Worm (Caenorhabditis elegans) whole organism, L2 larva: Measurements from ENCODE around the gene lron-13.

Experiments used
- Y55F3AM.14 ChIP-seq: fragments of 200-800 bp; sonication (Bioruptor generic); optimal IDR thresholded peaks from 2 replicates; lab custom pipeline; 2018; ENCODE audit warnings: mild to moderate bottlenecking, missing genetic modification characterization, missing compliant biosample characterization
- ZK546.5 ChIP-seq: sonication (generic microtip); optimal IDR thresholded peaks from 2 replicates; lab custom pipeline; 2017; ENCODE audit warnings: missing biosample characterization, missing genetic modification characterization
- blmp-1 ChIP-seq: sonication (generic microtip); optimal IDR thresholded peaks from 2 replicates; lab custom pipeline; 2017; ENCODE audit warnings: missing genetic modification characterization, mild to moderate bottlenecking, missing compliant biosample characterization, antibody characterized with exemption, moderate library complexity; ENCODE audit not compliant: insufficient read depth
- ceh-16 ChIP-seq: fragments of 150-350 bp; optimal IDR thresholded peaks from 2 replicates; lab custom pipeline; 2014; ENCODE audit warnings: missing biosample characterization, missing genetic modification characterization
- ceh-82 ChIP-seq: fragments of 150-350 bp; optimal IDR thresholded peaks from 2 replicates; lab custom pipeline; 2014; ENCODE audit warnings: missing biosample characterization, missing genetic modification characterization
- elt-1 ChIP-seq: fragments of 150-350 bp; optimal IDR thresholded peaks from 2 replicates; lab custom pipeline; 2014; ENCODE audit warnings: missing biosample characterization, missing genetic modification characterization
- gmeb-1 ChIP-seq: fragments of 150-350 bp; optimal IDR thresholded peaks from 2 replicates; lab custom pipeline; 2014; ENCODE audit warnings: missing biosample characterization, missing genetic modification characterization
- mab-5 ChIP-seq: fragments of 150-350 bp; optimal IDR thresholded peaks from 2 replicates; lab custom pipeline; 2014; ENCODE audit warnings: missing biosample characterization, missing genetic modification characterization
- nhr-12 ChIP-seq: fragments of 150-350 bp; optimal IDR thresholded peaks from 2 replicates; lab custom pipeline; 2014; ENCODE audit warnings: missing biosample characterization, missing genetic modification characterization
- nhr-23 ChIP-seq: fragments of 150-350 bp; optimal IDR thresholded peaks from 2 replicates; lab custom pipeline; 2014; ENCODE audit warnings: missing biosample characterization, missing genetic modification reagents, missing genetic modification characterization
- sem-4 ChIP-seq: fragments of 150-350 bp; optimal IDR thresholded peaks from 2 replicates; lab custom pipeline; 2014; ENCODE audit warnings: missing biosample characterization, missing genetic modification reagents, missing genetic modification characterization
- skn-1 ChIP-seq: sonication (generic microtip); optimal IDR thresholded peaks from 2 replicates; lab custom pipeline; 2017; ENCODE audit warnings: missing biosample characterization, missing genetic modification characterization
- zag-1 ChIP-seq: fragments of 150-350 bp; optimal IDR thresholded peaks from 2 replicates; lab custom pipeline; 2014; ENCODE audit warnings: missing biosample characterization, missing genetic modification characterization
- ztf-11 ChIP-seq: sonication (generic microtip); optimal IDR thresholded peaks from 2 replicates; lab custom pipeline; 2017; ENCODE audit warnings: missing biosample characterization, missing genetic modification characterization

- TF ChIP-seq Y55F3AM.14 (GFP tag; lab: Kevin White, UChicago) (no peak), skn-1 (tag; lab: Kevin White, UChicago) (no peak), gmeb-1 (tag; lab: Kevin White, UChicago) (no peak), elt-1 (tag; lab: Kevin White, UChicago) (no peak), zag-1 (tag; lab: Kevin White, UChicago) (no peak), blmp-1 (tag; lab: Kevin White, UChicago) (no peak), ceh-16 (tag; lab: Kevin White, UChicago) (no peak), ceh-82 (tag; lab: Kevin White, UChicago) (no peak), mab-5 (tag; lab: Kevin White, UChicago) (no peak), ztf-11 (tag; lab: Kevin White, UChicago) (no peak), nhr-12 (tag; lab: Kevin White, UChicago) (no peak), sem-4 (tag; lab: Kevin White, UChicago) (no peak), nhr-23 (tag; lab: Kevin White, UChicago) (no peak), ZK546.5 (no peak)
These were observed 31.7 kb upstream of the lron-13 start, which contains the start of gene T28A8.2 for ce11 chrIII:13495571-13495970.
